Worm (Caenorhabditis elegans): ENCODE measurements around the gene fbxa-14.

Gene fbxa-14

ce11 chrIII:1323555-1323954, 858 bp downstream of the fbxa-14 start:
- TF ChIP-seq elt-2 (tag; optimal IDR thresholded peaks at IDR 0.05) (peak; percentile 91), fkh-6 (tag; optimal IDR thresholded peaks at IDR 0.05) (no peak)

ce11 chrIII:1321561-1321960, 2.9 kb downstream of the fbxa-14 start, which contains the start of gene fbxa-15:
fbxa-15 (minus strand) TSS chrIII:1321661.
- TF ChIP-seq syd-9 (tag; optimal IDR thresholded peaks at IDR 0.05) (no peak), ceh-24 (tag; optimal IDR thresholded peaks at IDR 0.05) (no peak), ceh-18 (tag; optimal IDR thresholded peaks at IDR 0.05) (no peak), pag-3 (tag; optimal IDR thresholded peaks at IDR 0.05; ENCODE audit: borderline replicate concordance) (no peak), npax-4 (tag; optimal IDR thresholded peaks at IDR 0.05) (no peak), ceh-2 (tag; optimal IDR thresholded peaks at IDR 0.05) (no peak), unc-3 (GFP tag; conservative IDR thresholded peaks at IDR 0.05) (no peak), unc-3 (tag; optimal IDR thresholded peaks at IDR 0.05) (no peak), tbx-7 (tag; optimal IDR thresholded peaks at IDR 0.05) (no peak)

DNA sequence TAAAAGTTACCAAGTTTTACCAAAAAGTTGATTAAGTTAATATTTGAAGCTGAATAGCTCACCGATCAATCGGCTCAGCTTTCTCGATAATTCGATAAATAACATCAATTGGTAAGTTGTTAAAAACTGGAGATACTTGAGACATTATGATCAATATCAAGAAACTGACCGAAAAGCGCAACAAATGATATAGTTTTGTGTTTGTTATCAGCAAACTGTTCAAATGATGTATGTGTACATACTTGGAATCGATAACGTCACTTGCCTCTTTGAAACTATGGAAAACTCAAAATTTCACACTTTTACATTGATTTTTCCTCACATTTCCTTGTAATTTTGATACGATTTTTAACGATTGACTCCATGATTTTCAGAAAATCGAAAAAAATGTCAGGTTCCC, 9.4 kb downstream of the fbxa-14 start, which contains the start of the genes fbxa-80 and fbxa-19:
TSS of gene fbxa-80 (minus strand) at position 173 of the 400 bp plus-strand sequence.
TSS of gene fbxa-19 (plus strand) at position 364 of the 400 bp plus-strand sequence.
- no peak for TF ChIP-seq pha-4 (tag; optimal IDR thresholded peaks at IDR 0.05)

DNA sequence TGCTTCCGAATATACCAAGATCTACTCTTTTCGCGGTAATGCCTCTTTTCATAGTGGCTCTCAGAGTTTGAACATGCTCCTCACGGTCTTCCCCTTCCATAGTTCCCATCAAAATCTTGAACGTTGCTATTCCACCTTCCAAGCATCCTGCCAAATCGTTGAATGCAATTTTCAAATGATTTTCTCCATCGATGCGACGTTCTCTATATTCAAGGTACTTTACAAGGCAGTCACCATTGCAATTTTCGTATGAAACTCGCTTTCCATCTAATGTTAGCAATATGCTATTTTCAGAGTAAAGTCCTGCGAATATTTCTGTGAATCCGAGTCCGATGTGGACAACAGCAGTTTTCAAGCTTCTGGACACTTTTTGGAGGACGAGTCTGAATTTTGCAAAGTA, 10.1 kb downstream of the fbxa-14 start:
- no peak for TF ChIP-seq ahr-1 (tag; optimal IDR thresholded peaks at IDR 0.05)
- no peak for TF ChIP-seq sox-4 (tag; optimal IDR thresholded peaks at IDR 0.05)
- TF ChIP-seq ceh-19 (GFP tag; optimal IDR thresholded peaks at IDR 0.05) = no peak
- no peak for TF ChIP-seq mec-3 (tag; optimal IDR thresholded peaks at IDR 0.05; ENCODE audit: borderline replicate concordance)
- TF ChIP-seq npax-4 (tag; optimal IDR thresholded peaks at IDR 0.05) = no peak
- no peak for TF ChIP-seq ceh-45 (GFP tag; IDR thresholded peaks at IDR 0.05)
- TF ChIP-seq tbx-7 (tag; optimal IDR thresholded peaks at IDR 0.05) = no peak
- TF ChIP-seq dmd-4 (tag; optimal IDR thresholded peaks at IDR 0.05; ENCODE audit: borderline replicate concordance) = no peak
- TF ChIP-seq lin-11 (tag; optimal IDR thresholded peaks at IDR 0.05) = no peak

ce11 chrIII:1311367-1311766, 13.0 kb downstream of the fbxa-14 start:
- TF ChIP-seq rnt-1 (tag; optimal IDR thresholded peaks at IDR 0.05) = no peak
- TF ChIP-seq ztf-16 (tag; optimal IDR thresholded peaks at IDR 0.05) = no peak
- no peak for TF ChIP-seq C38D4.7 (GFP tag; optimal IDR thresholded peaks at IDR 0.05)
- TF ChIP-seq K09A11.1 (tag; optimal IDR thresholded peaks at IDR 0.05; ENCODE audit: insufficient read depth) = no peak
- no peak for TF ChIP-seq ceh-22 (tag; optimal IDR thresholded peaks at IDR 0.05)
- TF ChIP-seq odd-2 (tag; optimal IDR thresholded peaks at IDR 0.05) = no peak
- TF ChIP-seq ahr-1 (tag; optimal IDR thresholded peaks at IDR 0.05) = no peak
- TF ChIP-seq ceh-45 (GFP tag; IDR thresholded peaks at IDR 0.05) = no peak
- no peak for TF ChIP-seq K02D7.2 (tag; optimal IDR thresholded peaks at IDR 0.05)
- TF ChIP-seq ceh-19 (GFP tag; optimal IDR thresholded peaks at IDR 0.05) = no peak
- no peak for TF ChIP-seq T23F11.4 (GFP tag; optimal IDR thresholded peaks at IDR 0.05)

DNA sequence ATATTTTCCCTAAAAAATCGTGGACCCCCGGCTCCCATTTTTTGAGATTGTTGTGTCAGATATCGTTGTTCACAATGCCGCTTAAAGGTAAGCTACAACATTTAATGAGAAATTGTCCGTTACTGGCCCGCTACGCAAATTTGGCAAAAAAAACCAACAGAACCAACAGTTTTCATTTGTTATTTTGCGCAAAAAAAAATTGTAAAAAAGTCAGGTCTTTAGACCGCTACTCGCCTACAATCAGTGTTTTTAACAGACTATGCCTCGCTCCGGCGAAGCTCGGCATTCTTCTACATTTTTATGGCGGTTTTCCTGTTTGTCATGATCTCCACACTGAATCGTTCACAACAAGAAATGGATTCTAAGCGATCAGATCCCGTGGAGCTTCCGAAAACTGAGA, 15.5 kb downstream of the fbxa-14 start, which contains the start of gene Y82E9BL.12:
TSS of gene Y82E9BL.12 (plus strand) at position 301 of the 400 bp plus-strand sequence.
- TF ChIP-seq C38D4.7 (GFP tag; optimal IDR thresholded peaks at IDR 0.05) (no peak), eyg-1 (tag; optimal IDR thresholded peaks at IDR 0.05) (no peak), unc-55 (GFP tag; optimal IDR thresholded peaks at IDR 0.05) (no peak), zip-5 (tag; optimal IDR thresholded peaks at IDR 0.05) (no peak), mec-3 (tag; optimal IDR thresholded peaks at IDR 0.05; ENCODE audit: borderline replicate concordance) (no peak), pax-1 (tag; optimal IDR thresholded peaks at IDR 0.05) (no peak)

Measured in whole organism, late embryonic.